Worm (Caenorhabditis elegans): Measurements from ENCODE around the gene B0491.6.

DNA sequence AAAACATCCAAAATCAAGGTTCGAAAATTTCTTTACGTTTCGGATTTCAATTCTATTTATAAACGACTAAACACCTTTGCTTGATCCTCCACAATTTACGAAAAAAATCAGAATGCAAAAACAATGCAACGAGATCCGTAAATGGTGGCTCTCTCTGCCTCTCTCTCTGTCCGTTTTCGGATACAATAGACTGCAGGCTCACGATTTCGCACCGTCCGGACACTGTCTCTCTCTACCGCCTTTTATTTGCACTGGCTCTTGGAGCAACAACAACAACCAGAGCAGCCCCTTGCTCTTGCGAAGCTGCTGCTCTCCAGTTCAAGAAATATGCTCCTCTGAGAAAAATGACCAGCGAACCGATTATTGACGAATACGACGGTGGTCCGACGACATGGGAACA, 35.9 kb downstream of the B0491.6 start, which contains the start of gene T24F1.7:
- no peak for TF ChIP-seq efl-1 (GFP tag; optimal IDR thresholded peaks at IDR 0.05)
- TF ChIP-seq ama-1 (optimal IDR thresholded peaks at IDR 0.05) = no peak
- TF ChIP-seq ama-1 (GFP tag; optimal IDR thresholded peaks at IDR 0.05) = no peak
- no peak for TF ChIP-seq C06A6.2 (GFP tag; conservative IDR thresholded peaks at IDR 0.05)
- TF ChIP-seq unc-130 (GFP tag; optimal IDR thresholded peaks at IDR 0.05) = no peak
- TF ChIP-seq zim-3 (tag; optimal IDR thresholded peaks at IDR 0.05) = no peak
- no peak for TF ChIP-seq Y56A3A.18 (GFP tag; IDR thresholded peaks at IDR 0.05)
- no peak for TF ChIP-seq pbrm-1 (GFP tag; IDR thresholded peaks at IDR 0.05)
- no peak for TF ChIP-seq ztf-28 (GFP tag; IDR thresholded peaks at IDR 0.05)
- no peak for TF ChIP-seq zfh-2 (GFP tag; conservative IDR thresholded peaks at IDR 0.05)
- no peak for TF ChIP-seq snpc-3.4 (tag; optimal IDR thresholded peaks at IDR 0.05)

All from whole organism, young adult.